Worm (Caenorhabditis elegans) whole organism, L3 larva: ENCODE measurements around the gene sri-48.
"Not testable (repeated sequence)": the region's sequence is repeated elsewhere in the genome, so short reads cannot be mapped to it uniquely, and the experiment has no call there.

Source experiments
- fkh-10 ChIP-seq: sonication (generic microtip); optimal IDR thresholded peaks from 2 replicates; lab custom pipeline; 2017; ENCODE audit warnings: missing biosample characterization, missing genetic modification reagents, missing genetic modification characterization
- jun-1 ChIP-seq: fragments of 150-350 bp; optimal IDR thresholded peaks from 2 replicates; lab custom pipeline; 2014; ENCODE audit warnings: missing biosample characterization, missing genetic modification reagents, missing genetic modification characterization
- unc-62 ChIP-seq: fragments of 150-350 bp; sonication (generic microtip); optimal IDR thresholded peaks from 4 replicates; lab custom pipeline; 2014; ENCODE audit warnings: missing biosample characterization, missing genetic modification reagents, missing genetic modification characterization

DNA sequence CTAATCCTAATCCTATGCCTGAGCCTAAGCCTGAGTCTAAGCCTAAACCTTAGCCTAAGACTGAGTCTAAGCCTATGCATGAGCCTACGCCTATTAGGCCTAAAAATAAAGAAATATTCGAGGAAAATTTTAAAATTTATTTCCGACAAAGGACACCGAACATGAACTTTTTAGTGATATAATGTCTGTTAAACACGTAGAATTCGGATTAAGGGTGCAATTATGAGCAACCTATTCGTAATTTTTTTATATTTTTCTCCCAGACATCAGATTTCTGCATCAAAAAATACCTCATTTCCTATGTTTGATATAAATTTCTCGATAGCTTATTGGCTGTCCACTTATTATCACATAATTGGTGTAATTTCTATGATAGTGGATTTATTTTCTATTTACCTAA is 12.1 kb downstream of the sri-48 start, which contains the start of gene Y27F2A.11:
- not testable (repeated sequence) for TF ChIP-seq fkh-10 (GFP tag; lab: Kevin White, UChicago); jun-1 (tag; lab: Kevin White, UChicago); unc-62 (GFP tag; lab: Kevin White, UChicago)
